Worm (Caenorhabditis elegans): ENCODE measurements around the gene sax-2.

Gene sax-2

DNA sequence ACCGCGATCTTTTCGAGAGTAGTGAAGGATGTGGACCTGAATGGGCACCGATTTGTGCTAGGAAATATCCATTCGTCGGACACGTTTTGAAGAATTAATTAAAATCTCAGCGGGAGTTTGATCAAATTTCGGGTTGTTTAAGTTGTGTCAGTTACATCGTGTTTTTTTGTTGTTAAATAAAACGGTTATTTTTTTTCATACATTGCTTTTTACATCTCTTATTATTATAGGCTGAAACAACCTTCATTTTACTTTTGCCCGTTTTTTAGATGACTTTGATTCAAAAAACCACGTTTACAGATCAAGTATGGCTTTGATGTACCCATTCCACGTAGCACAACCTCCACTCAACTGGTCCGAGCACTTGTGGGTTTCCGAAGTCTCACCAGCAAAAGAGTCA is 63.6 kb downstream of the sax-2 start, which contains the start of gene emb-1:
emb-1 (plus strand) TSS at position 301 of the 400 bp plus-strand sequence.
- TF ChIP-seq T22C8.4 (GFP tag; IDR thresholded peaks at IDR 0.05): no peak
- TF ChIP-seq ztf-29 (GFP tag; IDR thresholded peaks at IDR 0.05): no peak
- no peak for TF ChIP-seq ref-1 (GFP tag; conservative IDR thresholded peaks at IDR 0.05)
- TF ChIP-seq klf-2 (GFP tag; conservative IDR thresholded peaks at IDR 0.05): no peak
- no peak for TF ChIP-seq ztf-23 (GFP tag; IDR thresholded peaks at IDR 0.05)
- no peak for TF ChIP-seq tab-1 (GFP tag; IDR thresholded peaks at IDR 0.05)
- TF ChIP-seq flt-1 (GFP tag; IDR thresholded peaks at IDR 0.05): no peak
- TF ChIP-seq cog-1 (tag; optimal IDR thresholded peaks at IDR 0.05): no peak
- no peak for TF ChIP-seq med-1 (GFP tag; optimal IDR thresholded peaks at IDR 0.05; ENCODE audit: insufficient read depth)

- TF ChIP-seq T22C8.4 (GFP tag; IDR thresholded peaks at IDR 0.05) (no peak), tab-1 (GFP tag; IDR thresholded peaks at IDR 0.05) (no peak), cog-1 (tag; optimal IDR thresholded peaks at IDR 0.05) (no peak), ref-1 (GFP tag; conservative IDR thresholded peaks at IDR 0.05) (no peak), flt-1 (GFP tag; IDR thresholded peaks at IDR 0.05) (no peak), ztf-23 (GFP tag; IDR thresholded peaks at IDR 0.05) (no peak), klf-2 (GFP tag; conservative IDR thresholded peaks at IDR 0.05) (no peak), ztf-29 (GFP tag; IDR thresholded peaks at IDR 0.05) (no peak), med-1 (GFP tag; optimal IDR thresholded peaks at IDR 0.05; ENCODE audit: insufficient read depth) (no peak)
These were observed 64.1 kb downstream of the sax-2 start, which contains the start of gene cid-1 for ce11 chrIII:5173622-5174021. cid-1 (plus strand) TSS chrIII:5173922.

ce11 chrIII:5179166-5179565 is 69.7 kb downstream of the sax-2 start:
- TF ChIP-seq klf-2 (GFP tag; conservative IDR thresholded peaks at IDR 0.05) (no peak), T22C8.4 (GFP tag; IDR thresholded peaks at IDR 0.05) (no peak), med-1 (GFP tag; optimal IDR thresholded peaks at IDR 0.05; ENCODE audit: insufficient read depth) (no peak), ztf-23 (GFP tag; IDR thresholded peaks at IDR 0.05) (no peak), cog-1 (tag; optimal IDR thresholded peaks at IDR 0.05) (no peak), flt-1 (GFP tag; IDR thresholded peaks at IDR 0.05) (no peak), tab-1 (GFP tag; IDR thresholded peaks at IDR 0.05) (no peak), ztf-29 (GFP tag; IDR thresholded peaks at IDR 0.05) (no peak), ref-1 (GFP tag; conservative IDR thresholded peaks at IDR 0.05) (no peak)
